Fruit fly (Drosophila melanogaster): ENCODE measurements around the gene cry.

cry gene

dm6 chr3R:19211778-19212177, at the start of gene cry (continued):
- TF ChIP-seq fkh (GFP tag; optimal IDR thresholded peaks at IDR 0.05) = no peak
- peak; percentile 86 for TF ChIP-seq net (GFP tag; optimal IDR thresholded peaks at IDR 0.05)
- peak; percentile 93 for TF ChIP-seq fd59A (GFP tag; optimal IDR thresholded peaks at IDR 0.05)
- peak; percentile 93 for TF ChIP-seq CG32006 (GFP tag; optimal IDR thresholded peaks at IDR 0.05)
- peak; percentile 90 for TF ChIP-seq CG10631 (GFP tag; optimal IDR thresholded peaks at IDR 0.05)
- peak; percentile 89 to 95 for TF ChIP-seq ss (GFP tag; optimal IDR thresholded peaks at IDR 0.05)
- TF ChIP-seq CG6163 (GFP tag; IDR thresholded peaks at IDR 0.05) = peak; percentile 84

- peak; percentile 63 for TF ChIP-seq CG3919 (GFP tag; optimal IDR thresholded peaks at IDR 0.05)
- TF ChIP-seq CG11902 (GFP tag; optimal IDR thresholded peaks at IDR 0.05) = no peak
- no peak for TF ChIP-seq CG31627 (GFP tag; optimal IDR thresholded peaks at IDR 0.05)
- TF ChIP-seq dac (GFP tag; optimal IDR thresholded peaks at IDR 0.05) = peak; percentile 44
- peak; percentile 77 for TF ChIP-seq net (GFP tag; optimal IDR thresholded peaks at IDR 0.05)
- peak; percentile 66 for TF ChIP-seq CG8632 (GFP tag; optimal IDR thresholded peaks at IDR 0.05)
- TF ChIP-seq svp (GFP tag) = peak; percentile 54
- TF ChIP-seq CG1621 (tag; optimal IDR thresholded peaks at IDR 0.05) = peak; percentile 74
- peak; percentile 80 for TF ChIP-seq CG8119 (GFP tag; IDR thresholded peaks at IDR 0.05)
- peak; percentile 82 for TF ChIP-seq CG16779 (tag; optimal IDR thresholded peaks at IDR 0.05)
- peak; percentile 89 for TF ChIP-seq CG9139 (GFP tag; optimal IDR thresholded peaks at IDR 0.05)
- peak; percentile 85 for TF ChIP-seq CG6163 (GFP tag; IDR thresholded peaks at IDR 0.05)
- TF ChIP-seq CG11294 (GFP tag; IDR thresholded peaks at IDR 0.05) = peak; percentile 27; the same call in 1 of the 2 replicates
- peak; percentile 62 for TF ChIP-seq CG32006 (GFP tag; optimal IDR thresholded peaks at IDR 0.05)
- TF ChIP-seq Hr4 (GFP tag; optimal IDR thresholded peaks at IDR 0.05) = peak; percentile 9
- peak; percentile 81 for TF ChIP-seq spab (GFP tag; optimal IDR thresholded peaks at IDR 0.05)
- no peak for TF ChIP-seq Hr38 (GFP tag; optimal IDR thresholded peaks at IDR 0.05)
- peak; percentile 71 for TF ChIP-seq Sox102F (GFP tag; optimal IDR thresholded peaks at IDR 0.05)
- TF ChIP-seq topi (GFP tag; optimal IDR thresholded peaks at IDR 0.05) = peak; percentile 56
- peak; percentile 87 for TF ChIP-seq CG6854 (GFP tag; optimal IDR thresholded peaks at IDR 0.05)
- no peak for TF ChIP-seq Smox (GFP tag; optimal IDR thresholded peaks at IDR 0.05)
- peak; percentile 83 for TF ChIP-seq eg (GFP tag; IDR thresholded peaks at IDR 0.05)
- peak; percentile 51 for TF ChIP-seq Met (GFP tag; optimal IDR thresholded peaks at IDR 0.05)
- no peak for TF ChIP-seq Sox15 (GFP tag; optimal IDR thresholded peaks at IDR 0.05)
- peak; percentile 31 for TF ChIP-seq Sox14 (GFP tag; optimal IDR thresholded peaks at IDR 0.05)
- TF ChIP-seq salr (GFP tag; optimal IDR thresholded peaks at IDR 0.05) = peak; percentile 30 to 58
- TF ChIP-seq Lpt (GFP tag; optimal IDR thresholded peaks at IDR 0.05) = peak; percentile 61
- TF ChIP-seq acj6 (GFP tag; optimal IDR thresholded peaks at IDR 0.05) = no peak
- TF ChIP-seq CG6276 (GFP tag; optimal IDR thresholded peaks at IDR 0.05) = peak; percentile 86
- TF ChIP-seq CG34406 (GFP tag; optimal IDR thresholded peaks at IDR 0.05) = peak; percentile 47
- TF ChIP-seq Eip78C (GFP tag) = peak; percentile 81
- peak; percentile 12 for TF ChIP-seq CG4318 (GFP tag; optimal IDR thresholded peaks at IDR 0.05)
- peak; percentile 38 for TF ChIP-seq CG7368 (GFP tag; optimal IDR thresholded peaks at IDR 0.05)
- TF ChIP-seq CG11762 (GFP tag; optimal IDR thresholded peaks at IDR 0.05; ENCODE audit: insufficient read depth) = peak; percentile 38
- peak; percentile 30 for TF ChIP-seq OdsH (GFP tag; optimal IDR thresholded peaks at IDR 0.05)
- TF ChIP-seq CG8319 (GFP tag; optimal IDR thresholded peaks at IDR 0.05) = no peak
- TF ChIP-seq CG6808 (GFP tag; optimal IDR thresholded peaks at IDR 0.05) = peak; percentile 88
- TF ChIP-seq fd59A (GFP tag; optimal IDR thresholded peaks at IDR 0.05) = peak; percentile 52
- peak; percentile 72 for TF ChIP-seq CG3032 (tag; optimal IDR thresholded peaks at IDR 0.05)
- peak; percentile 53 for TF ChIP-seq Eip93F (GFP tag; optimal IDR thresholded peaks at IDR 0.05)
- no peak for TF ChIP-seq CG10631 (GFP tag; optimal IDR thresholded peaks at IDR 0.05)
- TF ChIP-seq CG10669 (GFP tag; optimal IDR thresholded peaks at IDR 0.05) = peak; percentile 72
- peak; percentile 84 for TF ChIP-seq dsx (GFP tag; optimal IDR thresholded peaks at IDR 0.05; ENCODE audit: poor library complexity, severe bottlenecking)
- peak; percentile 72 for TF ChIP-seq Eip75B (GFP tag; optimal IDR thresholded peaks at IDR 0.05)
- TF ChIP-seq pdm3 (GFP tag; optimal IDR thresholded peaks at IDR 0.05) = peak; percentile 0
- peak; percentile 93 for TF ChIP-seq ss (GFP tag; optimal IDR thresholded peaks at IDR 0.05)
These were observed 47.8 kb upstream of the cry start, which contains the start of gene sqz for dm6 chr3R:19163972-19164819. Gene sqz, plus strand, starts transcription at chr3R:19164211.

Data from whole organism, prepupa.